Worm (Caenorhabditis elegans) whole organism, L4/young adult: ENCODE data around the gene C14C6.8.

Experiments
- W03F9.2 ChIP-seq: fragments of 150-350 bp; optimal IDR thresholded peaks from 2 replicates; lab custom pipeline; 2014; ENCODE audit warnings: missing biosample characterization, missing genetic modification characterization
- dao-5 ChIP-seq: sonication (generic microtip); optimal IDR thresholded peaks from 2 replicates; lab custom pipeline; 2016; ENCODE audit warnings: missing genotype, missing genetic modification characterization, moderate library complexity, missing compliant biosample characterization
- him-1 ChIP-seq: sonication (generic microtip); optimal IDR thresholded peaks from 2 replicates; lab custom pipeline; 2016; ENCODE audit warnings: missing genotype, missing genetic modification reagents, missing genetic modification characterization, missing compliant biosample characterization

Gene C14C6.8

DNA sequence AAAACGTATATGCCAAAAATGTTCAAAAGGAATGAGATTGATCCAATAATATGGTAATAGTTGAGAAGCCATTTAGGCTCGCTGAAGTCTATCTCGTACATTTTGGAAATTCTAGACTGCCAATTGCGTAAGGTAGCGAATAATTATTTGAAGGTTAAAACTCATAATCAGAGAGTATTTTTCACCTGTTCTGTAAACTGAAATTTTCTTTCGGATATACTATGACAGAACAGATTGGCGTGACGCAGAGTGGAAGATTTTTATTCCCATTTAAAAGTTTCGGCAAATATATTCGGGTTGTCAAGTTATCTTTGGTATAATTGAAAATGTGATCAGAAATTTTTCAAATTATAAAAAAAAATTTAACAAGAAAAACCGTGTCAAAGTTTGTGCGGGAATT is 15.1 kb upstream of the C14C6.8 start, which contains the start of gene sri-72:
Gene sri-72, minus strand, starts transcription at position 101 of the 400 bp plus-strand sequence.
- TF ChIP-seq W03F9.2 (no peak), him-1 (tag; lab: Kevin White, UChicago) (no peak), dao-5 (no peak)

DNA sequence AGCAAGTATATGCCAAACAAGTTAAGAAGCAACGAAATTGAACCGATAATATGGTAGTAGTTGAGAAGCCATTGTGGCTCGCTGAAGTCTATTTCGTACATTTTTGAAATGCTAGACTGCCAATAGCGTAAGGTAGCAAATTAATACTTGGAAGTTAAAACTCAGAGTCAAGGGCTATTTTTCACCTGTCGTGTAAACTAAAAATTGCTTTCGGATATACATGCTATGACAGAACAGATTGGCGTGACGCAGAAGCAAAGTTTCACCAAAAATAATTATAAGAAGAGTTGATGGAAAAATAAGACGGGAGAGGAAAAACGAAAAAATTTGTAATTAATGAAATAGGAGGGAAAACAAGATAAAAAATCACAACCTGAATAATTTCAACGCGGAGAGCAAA is 13.0 kb upstream of the C14C6.8 start, which contains the start of gene sri-73:
Gene sri-73, minus strand, starts transcription at position 101 of the 400 bp plus-strand sequence.
- TF ChIP-seq dao-5 (no peak), him-1 (tag; lab: Kevin White, UChicago) (no peak), W03F9.2 (no peak)

DNA sequence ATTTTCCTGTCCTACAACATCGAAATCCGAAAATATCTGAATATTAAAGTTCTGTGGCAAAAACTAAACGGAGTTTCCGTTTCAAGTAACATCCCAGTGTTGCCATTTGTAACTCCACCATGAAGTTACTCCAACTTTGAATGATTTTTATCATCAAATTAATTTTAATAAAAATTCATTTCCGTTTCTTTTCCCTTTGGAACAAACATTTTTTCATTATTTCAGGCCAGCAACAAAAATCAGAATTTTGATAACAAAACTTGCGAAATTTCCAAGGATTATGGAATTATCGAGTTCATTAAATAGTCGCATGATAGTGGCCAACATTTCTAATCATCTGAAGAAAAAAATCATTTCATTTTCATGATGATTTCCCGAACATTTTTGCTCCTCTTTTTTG is 9.9 kb upstream of the C14C6.8 start, which contains the start of gene C14C6.2:
Gene C14C6.2, plus strand, starts transcription at position 301 of the 400 bp plus-strand sequence.
- TF ChIP-seq him-1 (tag; lab: Kevin White, UChicago) (no peak), dao-5 (no peak), W03F9.2 (no peak)

DNA sequence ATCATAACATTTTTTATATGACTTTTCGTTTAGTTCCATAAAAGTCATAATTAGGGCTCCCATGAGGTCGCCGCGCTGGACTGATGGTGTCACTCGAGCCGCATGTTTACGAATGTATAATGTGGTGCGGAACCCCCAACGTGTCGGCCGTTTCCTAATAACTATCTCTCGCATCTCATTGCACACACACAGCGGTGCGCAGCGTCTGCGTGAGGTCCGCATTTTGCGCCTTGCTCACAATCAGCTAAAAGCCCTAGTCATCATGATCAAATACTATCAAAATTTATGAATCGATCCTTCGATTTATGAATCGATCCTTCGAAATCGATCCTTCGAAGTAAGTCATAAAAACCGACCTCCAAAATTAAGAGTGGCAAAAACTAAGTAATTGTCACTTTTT is 7.0 kb upstream of the C14C6.8 start, which contains the start of gene srx-7:
Gene srx-7, plus strand, starts transcription at position 256 of the 400 bp plus-strand sequence.
- TF ChIP-seq dao-5: no peak
- TF ChIP-seq him-1 (tag; lab: Kevin White, UChicago): no peak
- no peak for TF ChIP-seq W03F9.2

DNA sequence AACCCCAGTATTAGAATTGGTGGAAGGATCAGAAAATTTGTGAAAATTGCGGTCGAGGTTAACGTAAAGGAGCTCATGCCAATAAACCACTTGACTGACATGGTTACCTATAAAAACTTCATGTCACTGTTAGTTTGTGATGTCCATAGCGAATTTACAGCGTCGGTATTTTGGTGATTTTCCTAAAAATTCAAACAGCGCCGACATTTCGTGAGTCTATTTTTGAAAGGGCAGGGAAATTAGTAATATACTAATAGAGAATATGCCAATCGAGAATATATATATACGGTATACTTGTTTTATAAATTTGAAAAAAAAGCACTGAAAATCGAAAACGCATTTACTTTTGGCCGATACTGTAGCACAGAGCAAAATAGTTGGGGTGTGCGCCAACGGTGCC is 3.1 kb upstream of the C14C6.8 start, which contains the start of gene srx-8:
Gene srx-8, minus strand, starts transcription at position 101 of the 400 bp plus-strand sequence.
- no peak for TF ChIP-seq him-1 (tag; lab: Kevin White, UChicago)
- TF ChIP-seq W03F9.2: no peak
- TF ChIP-seq dao-5: no peak

DNA sequence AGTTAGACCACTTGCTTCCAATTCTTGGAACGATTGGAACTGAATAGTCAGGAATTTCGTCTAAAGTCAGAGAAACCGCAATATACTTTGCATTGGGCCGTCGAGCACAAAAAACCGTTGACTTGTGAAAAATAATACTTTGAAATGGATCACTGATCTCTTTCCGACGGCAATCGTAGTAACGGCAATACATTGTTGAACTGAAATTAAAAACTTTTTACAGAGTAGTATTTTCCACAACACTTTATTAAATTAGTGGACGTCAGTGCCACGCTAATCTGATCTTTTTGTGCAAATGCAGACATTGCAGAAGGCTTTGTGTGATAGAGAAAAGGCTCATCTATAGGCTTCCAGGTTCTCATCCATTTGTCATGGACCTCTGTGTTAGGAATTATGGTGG is 561 bp downstream of the C14C6.8 start:
- TF ChIP-seq W03F9.2 (no peak), dao-5 (no peak), him-1 (tag; lab: Kevin White, UChicago) (no peak)

DNA sequence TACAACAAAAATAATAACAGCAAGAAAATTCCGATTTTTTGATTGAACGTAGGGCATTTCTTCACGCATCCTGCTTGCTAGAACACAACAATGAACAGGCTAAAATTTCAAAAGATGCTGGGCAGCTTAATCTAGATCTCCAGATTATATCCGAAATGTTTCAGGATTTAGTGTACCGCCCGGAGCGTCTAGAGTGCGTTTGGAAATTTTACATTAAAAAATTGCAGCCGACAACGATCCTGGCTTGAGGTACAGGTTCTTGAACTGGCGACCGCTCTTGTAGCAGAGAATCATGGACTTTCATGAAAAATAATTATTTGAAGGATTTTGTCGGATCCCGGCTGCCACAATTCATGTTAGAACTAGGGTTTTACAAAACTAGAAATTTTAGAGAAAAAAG is 5.0 kb downstream of the C14C6.8 start, which contains the start of gene C14C6.6:
Gene C14C6.6, minus strand, starts transcription at position 101 of the 400 bp plus-strand sequence.
- TF ChIP-seq dao-5: no peak
- TF ChIP-seq him-1 (tag; lab: Kevin White, UChicago): no peak
- no peak for TF ChIP-seq W03F9.2

DNA sequence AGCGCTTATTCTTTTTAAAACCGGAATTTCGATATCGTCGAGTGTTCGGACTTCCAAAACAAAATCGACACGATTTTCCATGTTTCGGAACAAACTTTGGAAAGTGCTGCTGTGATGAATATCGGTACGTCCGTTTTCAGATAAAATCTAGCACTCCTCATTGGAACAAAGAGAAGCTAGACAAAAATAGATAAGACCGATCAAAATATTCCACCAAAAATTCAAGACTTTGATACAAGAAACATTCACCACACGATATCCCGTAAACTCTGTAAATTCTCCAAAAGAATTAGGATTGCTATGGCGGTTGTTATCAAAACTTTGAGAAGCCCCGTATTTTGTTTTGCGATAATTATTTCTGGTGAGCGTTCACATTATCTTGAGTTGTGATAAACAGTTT is 9.8 kb downstream of the C14C6.8 start, which contains the start of gene C14C6.3:
Gene C14C6.3, plus strand, starts transcription at position 301 of the 400 bp plus-strand sequence.
- no peak for TF ChIP-seq W03F9.2

DNA sequence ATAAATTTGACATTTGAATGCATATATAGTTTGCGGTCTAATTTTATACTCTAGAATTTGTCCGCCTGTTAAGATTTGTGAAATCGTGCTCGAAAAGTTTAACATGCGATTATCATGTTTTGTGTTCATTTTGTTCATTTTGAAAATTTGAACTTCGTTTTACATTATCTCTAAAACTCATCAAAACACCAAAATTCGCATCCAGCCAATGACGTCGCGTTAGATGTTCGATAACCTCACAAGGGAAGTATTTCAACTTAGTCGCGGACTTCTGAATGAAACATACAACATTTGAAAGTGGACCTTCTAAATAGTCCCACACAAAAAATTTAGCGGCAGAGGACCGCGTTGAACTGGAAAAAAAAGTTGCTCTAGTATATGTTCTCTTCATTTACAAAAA is 11.5 kb downstream of the C14C6.8 start:
- no peak for TF ChIP-seq W03F9.2
- TF ChIP-seq him-1 (tag; lab: Kevin White, UChicago): no peak
- no peak for TF ChIP-seq dao-5

DNA sequence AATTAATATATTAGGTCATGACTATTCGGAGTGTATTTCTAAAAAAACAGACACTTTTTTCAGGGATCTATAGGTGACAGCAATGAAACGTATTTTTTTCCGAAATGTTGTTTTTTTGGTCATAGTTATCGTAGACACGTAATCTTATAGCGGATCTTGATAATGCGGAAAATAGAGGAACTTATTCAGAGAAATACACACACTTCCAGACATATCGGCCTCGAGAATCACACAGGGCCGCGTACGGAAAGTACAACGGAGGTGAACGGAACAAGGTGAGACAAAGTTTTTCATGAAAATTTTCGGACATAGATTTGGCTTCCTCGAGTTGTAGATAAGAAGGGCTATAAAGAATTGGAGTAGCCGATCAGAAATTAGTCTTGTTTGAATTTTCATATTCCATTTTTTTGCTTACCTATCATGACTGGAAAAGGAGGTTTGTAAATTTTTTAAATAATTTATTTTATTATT is 13.9 kb downstream of the C14C6.8 start, which contains the start of gene nhr-155:
Gene nhr-155, plus strand, starts transcription at position 421 of the 471 bp plus-strand sequence.
- TF ChIP-seq dao-5 (no peak), him-1 (tag; lab: Kevin White, UChicago) (no peak), W03F9.2 (no peak)

DNA sequence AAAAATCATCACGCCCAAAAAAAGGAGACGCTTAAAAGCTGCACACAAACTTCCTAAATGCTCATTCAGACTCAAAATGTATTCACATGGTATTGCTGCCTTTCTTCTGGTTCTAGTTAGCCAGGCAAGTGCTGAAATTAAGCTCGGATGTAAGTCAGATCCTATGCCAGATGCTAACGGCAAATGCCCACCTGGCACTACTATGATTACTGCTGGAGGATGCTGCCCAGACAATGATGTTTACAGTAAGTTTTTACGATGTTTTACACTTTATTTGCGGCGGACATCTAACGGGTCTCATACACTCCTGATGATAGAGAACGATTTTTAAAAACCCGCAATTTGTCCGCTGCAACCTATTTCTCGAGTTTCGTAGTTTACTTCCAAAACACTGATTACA is 16.4 kb downstream of the C14C6.8 start, which contains the start of gene C14C6.5:
Gene C14C6.5, plus strand, starts transcription at position 58 of the 400 bp plus-strand sequence.
- no peak for TF ChIP-seq dao-5

DNA sequence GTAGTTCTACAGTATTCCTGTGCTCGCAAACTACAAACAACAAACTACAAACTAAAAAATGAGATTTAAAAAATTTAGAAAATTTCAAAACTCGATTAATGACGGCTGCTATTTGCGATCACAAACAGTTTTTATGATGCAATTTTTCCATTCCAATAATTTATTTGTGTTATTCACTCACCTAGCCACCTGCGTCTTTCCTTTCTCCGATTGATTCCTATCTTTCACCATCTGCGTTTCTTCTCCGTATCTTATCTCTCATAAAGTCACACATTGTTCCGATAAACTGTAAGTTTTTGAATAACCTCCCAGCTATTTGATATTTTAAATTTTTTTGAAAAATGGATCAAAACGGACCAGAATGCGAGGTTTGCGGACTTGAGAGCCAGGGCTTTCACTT is 18.8 kb downstream of the C14C6.8 start, which contains the start of gene nhr-132:
Gene nhr-132, plus strand, starts transcription at position 271 of the 400 bp plus-strand sequence.
- TF ChIP-seq W03F9.2 (no peak), dao-5 (no peak), him-1 (tag; lab: Kevin White, UChicago) (no peak)

DNA sequence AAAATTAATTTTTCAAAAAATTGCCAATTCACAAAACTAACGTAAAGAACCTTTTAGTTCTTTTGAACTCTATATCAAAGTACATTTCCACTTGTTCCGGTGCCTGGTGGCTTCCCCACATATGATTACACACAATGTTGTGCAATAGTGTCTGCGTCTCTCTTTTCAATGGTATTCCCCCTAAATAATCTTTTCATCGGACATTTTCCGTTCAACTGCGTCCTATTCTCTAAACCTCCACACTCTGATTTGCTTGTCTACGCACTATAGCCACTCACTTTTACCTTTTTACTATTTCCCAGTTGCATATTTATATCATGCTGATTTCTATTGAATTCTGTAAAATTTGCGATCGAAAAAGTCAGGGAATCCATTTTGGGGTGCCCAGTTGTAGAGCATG is 20.9 kb downstream of the C14C6.8 start, which contains the start of gene nhr-58:
Gene nhr-58, plus strand, starts transcription at position 214 of the 400 bp plus-strand sequence.
- TF ChIP-seq dao-5 (no peak), W03F9.2 (no peak), him-1 (tag; lab: Kevin White, UChicago) (no peak)

DNA sequence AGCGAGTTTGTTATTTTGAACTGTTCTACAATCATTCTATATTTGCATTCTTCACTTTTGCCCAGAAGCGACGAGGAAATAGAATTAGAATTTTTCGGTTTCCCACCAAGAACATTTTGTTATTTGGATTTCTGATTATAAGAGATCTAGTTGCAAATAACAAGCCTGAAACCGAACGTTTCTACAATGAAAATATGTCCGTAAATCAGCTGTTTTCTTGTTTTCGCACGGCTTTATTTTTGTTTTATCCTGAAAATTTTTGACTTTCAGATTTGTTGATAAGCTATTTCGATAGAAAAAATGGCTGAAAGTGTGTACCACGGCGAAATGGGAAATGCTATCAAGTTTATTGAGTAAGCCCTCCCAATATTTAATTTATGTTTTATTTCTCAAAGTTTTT is 25.4 kb downstream of the C14C6.8 start, which contains the start of gene srw-108:
Gene srw-108, plus strand, starts transcription at position 301 of the 400 bp plus-strand sequence.
- TF ChIP-seq dao-5: no peak
- no peak for TF ChIP-seq him-1 (tag; lab: Kevin White, UChicago)
- TF ChIP-seq W03F9.2: no peak

DNA sequence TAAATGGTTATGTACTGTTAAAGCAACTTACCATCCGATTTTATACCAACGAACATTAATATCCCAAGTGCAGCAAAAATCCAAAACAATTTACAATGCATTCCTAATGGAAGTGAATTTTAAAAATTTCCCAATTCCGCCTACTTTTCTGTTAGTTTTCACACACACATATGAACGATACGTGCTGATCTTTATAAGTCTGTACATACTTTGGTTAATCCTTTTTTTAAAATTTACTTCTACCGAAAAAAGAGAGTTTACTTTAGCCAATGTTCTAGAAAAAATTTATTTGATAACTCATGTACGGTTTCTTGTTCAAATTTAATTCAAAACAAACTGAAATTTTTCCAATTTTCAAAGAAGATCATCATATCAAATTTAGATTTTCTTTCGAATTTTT is 27.9 kb downstream of the C14C6.8 start, which contains the start of gene R11G11.16:
Gene R11G11.16, minus strand, starts transcription at position 101 of the 400 bp plus-strand sequence.
- TF ChIP-seq dao-5 (no peak), him-1 (tag; lab: Kevin White, UChicago) (no peak), W03F9.2 (no peak)
